Fruit fly (Drosophila melanogaster) whole organism, embryonic: Measurements from ENCODE around the gene Zwilch.

Experiments used
- Aef1 ChIP-seq: fragments of 200-800 bp; sonication (Bioruptor generic); IDR thresholded peaks from 3 replicates; pipeline ENCODE4 v1.3.6; 2022; ENCODE audit warnings: missing biosample characterization, missing genetic modification characterization
- Asciz ChIP-seq: fragments of 200-800 bp; sonication (Bioruptor generic); optimal IDR thresholded peaks from 2 replicates; lab custom pipeline; 2017; ENCODE audit warnings: missing biosample characterization, mild to moderate bottlenecking, missing genetic modification characterization, missing genetic modification reagents
- Atf3 ChIP-seq: fragments of 200-800 bp; sonication (Bioruptor generic); optimal IDR thresholded peaks from 3 replicates; lab custom pipeline; 2016; ENCODE audit warnings: missing biosample characterization, missing genetic modification characterization
- Atf6 ChIP-seq: fragments of 200-800 bp; sonication (Bioruptor generic); IDR thresholded peaks from 2 replicates; pipeline ENCODE4 v1.3.6; 2022; ENCODE audit warnings: missing biosample characterization, missing genetic modification characterization
- Awh ChIP-seq: fragments of 200-800 bp; sonication (Bioruptor generic); IDR thresholded peaks from 2 replicates; pipeline ENCODE4, ENCODE4 v1.3.6; 2022; ENCODE audit warnings: missing biosample characterization, missing genetic modification characterization
- CG10366 ChIP-seq: fragments of 200-800 bp; sonication (Bioruptor generic); IDR thresholded peaks from 2 replicates; pipeline ENCODE4 v1.3.6; 2022; ENCODE audit warnings: missing biosample characterization, missing genetic modification characterization
- CG10543 ChIP-seq: fragments of 200-800 bp; sonication (Bioruptor generic); optimal IDR thresholded peaks from 3 replicates; lab custom pipeline; 2017; ENCODE audit warnings: missing biosample characterization, mild to moderate bottlenecking, missing genetic modification characterization, moderate library complexity
- CG11398 ChIP-seq: fragments of 200-800 bp; sonication (Bioruptor generic); optimal IDR thresholded peaks from 2 replicates; lab custom pipeline; 2016; ENCODE audit warnings: missing biosample characterization, missing genetic modification characterization
- CG11504 ChIP-seq: fragments of 200-800 bp; sonication (Bioruptor generic); optimal IDR thresholded peaks from 3 replicates; lab custom pipeline; 2019; ENCODE audit warnings: missing biosample characterization, mild to moderate bottlenecking, missing genetic modification characterization, moderate library complexity
- CG11696 ChIP-seq: fragments of 200-800 bp; sonication (Bioruptor generic); IDR thresholded peaks from 2 replicates; pipeline ENCODE4 v1.3.6; 2022; ENCODE audit warnings: missing biosample characterization, missing genetic modification characterization
- CG12659 ChIP-seq: fragments of 200-800 bp; sonication (Bioruptor generic); optimal IDR thresholded peaks from 3 replicates; lab custom pipeline; 2017; ENCODE audit warnings: mild to moderate bottlenecking, missing biosample characterization, missing genetic modification reagents, missing genetic modification characterization
- CG13894 ChIP-seq: fragments of 200-800 bp; sonication (Bioruptor generic); optimal IDR thresholded peaks from 3 replicates; lab custom pipeline; 2018; ENCODE audit warnings: missing biosample characterization, mild to moderate bottlenecking, missing genetic modification characterization, moderate library complexity
- CG17802 ChIP-seq: fragments of 200-800 bp; sonication (Bioruptor generic); optimal IDR thresholded peaks from 2 replicates; lab custom pipeline; 2018; ENCODE audit warnings: missing biosample characterization, mild to moderate bottlenecking, missing genetic modification characterization, moderate library complexity
- CG2116 ChIP-seq: fragments of 200-800 bp; sonication (Bioruptor generic); optimal IDR thresholded peaks from 3 replicates; lab custom pipeline; 2018; ENCODE audit warnings: missing biosample characterization, mild to moderate bottlenecking, missing genetic modification characterization
- CG31365 ChIP-seq: fragments of 200-800 bp; sonication (Bioruptor generic); optimal IDR thresholded peaks from 2 replicates; lab custom pipeline; 2018; ENCODE audit warnings: missing biosample characterization, mild to moderate bottlenecking, missing genetic modification characterization
- CG4282 ChIP-seq: fragments of 200-800 bp; sonication (Bioruptor generic); optimal IDR thresholded peaks from 2 replicates; lab custom pipeline; 2016; ENCODE audit warnings: missing biosample characterization, missing genetic modification characterization
- CG4854 ChIP-seq: fragments of 200-800 bp; sonication (Bioruptor generic); optimal IDR thresholded peaks from 2 replicates; lab custom pipeline; 2016; ENCODE audit warnings: missing biosample characterization, missing genetic modification characterization, inconsistent platforms
- CG6254 ChIP-seq: fragments of 200-800 bp; sonication (Bioruptor generic); optimal IDR thresholded peaks from 3 replicates; lab custom pipeline; 2017; ENCODE audit warnings: mild to moderate bottlenecking, missing biosample characterization, missing genetic modification reagents, missing genetic modification characterization
- CG6272 ChIP-seq: fragments of 200-800 bp; sonication (Bioruptor generic); IDR thresholded peaks from 2 replicates; pipeline ENCODE4 v1.3.6; 2022; ENCODE audit warnings: missing biosample characterization, missing genetic modification characterization
- CG8478 ChIP-seq: fragments of >200 bp; optimal IDR thresholded peaks from 2 replicates; lab custom pipeline; 2018
- CG8944 ChIP-seq: fragments of 200-800 bp; sonication (Bioruptor generic); optimal IDR thresholded peaks from 3 replicates; lab custom pipeline; 2016; ENCODE audit warnings: missing biosample characterization, missing genetic modification characterization
- CG9727 ChIP-seq: fragments of 200-800 bp; sonication (Bioruptor generic); optimal IDR thresholded peaks from 3 replicates; lab custom pipeline; 2017; ENCODE audit warnings: missing biosample characterization, mild to moderate bottlenecking, missing genetic modification characterization
- CHES-1-like ChIP-seq: fragments of 200-800 bp; sonication (Bioruptor generic); optimal IDR thresholded peaks from 2 replicates; lab custom pipeline; 2016; ENCODE audit warnings: missing biosample characterization, missing genetic modification characterization
- D19A ChIP-seq: fragments of 200-800 bp; optimal IDR thresholded peaks from 3 replicates; lab custom pipeline; 2019; ENCODE audit warnings: missing biosample characterization, mild to moderate bottlenecking, missing genetic modification characterization, moderate library complexity
- Dp ChIP-seq: fragments of 200-800 bp; sonication (Bioruptor generic); optimal IDR thresholded peaks from 2 replicates; lab custom pipeline; 2018; ENCODE audit warnings: missing biosample characterization, mild to moderate bottlenecking, missing genetic modification characterization, moderate library complexity
- Gsc ChIP-seq: fragments of 200-800 bp; sonication (Bioruptor generic); IDR thresholded peaks from 2 replicates; pipeline ENCODE4 v1.3.6; 2022; ENCODE audit warnings: missing biosample characterization, missing genetic modification characterization
- Hsf ChIP-seq: fragments of 200-800 bp; sonication (Bioruptor generic); optimal IDR thresholded peaks from 3 replicates; lab custom pipeline; 2016; ENCODE audit warnings: missing biosample characterization, missing genetic modification characterization
- Trl ChIP-seq, 3 experiments: fragments of >200 bp in 2 of 3; fragments of 200-800 bp in 1 of 3; sonication (Bioruptor generic) in 1 of 3; optimal IDR thresholded peaks; 2 replicates in 1 of 3; 3 replicates in 2 of 3; lab custom pipeline; 2016 to 2017; ENCODE audit warnings: missing biosample characterization in 1 of 3, missing genetic modification characterization in 1 of 3
- al ChIP-seq: fragments of 200-800 bp; sonication (Bioruptor generic); IDR thresholded peaks from 2 replicates; pipeline ENCODE4 v1.3.6; 2022; ENCODE audit warnings: missing biosample characterization, missing genetic modification characterization
- ara ChIP-seq: fragments of 200-800 bp; sonication (Bioruptor generic); IDR thresholded peaks from 2 replicates; pipeline ENCODE4 v1.3.6; 2022; ENCODE audit warnings: missing biosample characterization, missing genetic modification characterization
- cg ChIP-seq: fragments of 200-800 bp; sonication (Bioruptor generic); optimal IDR thresholded peaks from 3 replicates; lab custom pipeline; 2019; ENCODE audit warnings: missing biosample characterization, mild to moderate bottlenecking, missing genetic modification characterization, moderate library complexity
- chm ChIP-seq: fragments of 200-800 bp; sonication (Bioruptor generic); IDR thresholded peaks from 2 replicates; pipeline ENCODE4 v1.3.6; 2022; ENCODE audit warnings: missing biosample characterization, missing genetic modification characterization
- crp ChIP-seq, 2 experiments: fragments of 200-800 bp; sonication (Bioruptor generic); optimal IDR thresholded peaks; 2 replicates in 1 of 2; 3 replicates in 1 of 2; lab custom pipeline; 2017; ENCODE audit warnings: missing biosample characterization in 2 of 2, missing genetic modification characterization in 2 of 2, mild to moderate bottlenecking in 1 of 2, moderate library complexity in 1 of 2
- da ChIP-seq: fragments of 200-800 bp; sonication (Bioruptor generic); optimal IDR thresholded peaks from 2 replicates; lab custom pipeline; 2016; ENCODE audit warnings: missing biosample characterization, missing genetic modification characterization
- danr ChIP-seq: fragments of 200-800 bp; sonication (Bioruptor generic); IDR thresholded peaks from 2 replicates; pipeline ENCODE4 v1.3.6; 2022; ENCODE audit warnings: missing biosample characterization, missing genetic modification characterization
- hb ChIP-seq: fragments of 200-800 bp; sonication (Bioruptor generic); IDR thresholded peaks from 3 replicates; pipeline ENCODE4 v1.3.6; 2022; ENCODE audit warnings: missing biosample characterization, missing genetic modification characterization; ENCODE audit not compliant: partially characterized antibody
- lmd ChIP-seq: fragments of 200-800 bp; sonication (Bioruptor generic); IDR thresholded peaks from 2 replicates; pipeline ENCODE4 v1.3.6; 2022; ENCODE audit warnings: missing biosample characterization, missing genetic modification characterization
- nmo ChIP-seq: fragments of 200-800 bp; sonication (Bioruptor generic); optimal IDR thresholded peaks from 2 replicates; lab custom pipeline; 2018; ENCODE audit warnings: missing biosample characterization, mild to moderate bottlenecking, missing genetic modification characterization, moderate library complexity
- pzg ChIP-seq: fragments of 200-800 bp; sonication (Bioruptor generic); optimal IDR thresholded peaks from 3 replicates; lab custom pipeline; 2018; ENCODE audit warnings: missing biosample characterization, mild to moderate bottlenecking, missing genetic modification characterization, moderate library complexity
- sc ChIP-seq, 3 experiments: fragments of >200 bp in 2 of 3; fragments of 200-800 bp in 1 of 3; sonication (Bioruptor generic) in 1 of 3; optimal IDR thresholded peaks; 2 replicates in 2 of 3; 3 replicates in 1 of 3; lab custom pipeline; 2017; ENCODE audit warnings: mild to moderate bottlenecking in 1 of 3, missing biosample characterization in 1 of 3, missing genetic modification characterization in 1 of 3, missing genetic modification reagents in 1 of 3
- schlank ChIP-seq: fragments of 200-800 bp; sonication (Bioruptor generic); optimal IDR thresholded peaks from 2 replicates; lab custom pipeline; 2018; ENCODE audit warnings: missing biosample characterization, mild to moderate bottlenecking, missing genetic modification characterization
- sens ChIP-seq: fragments of 200-800 bp; sonication (Bioruptor generic); peaks from one replicate; lab custom pipeline; 2016; ENCODE audit warnings: missing biosample characterization, missing genetic modification characterization
- sens-2 ChIP-seq: fragments of 200-800 bp; sonication (Bioruptor generic); IDR thresholded peaks from 2 replicates; pipeline ENCODE4 v1.3.6; 2022; ENCODE audit warnings: missing biosample characterization, missing genetic modification characterization
- sim ChIP-seq: fragments of 200-800 bp; sonication (Bioruptor generic); IDR thresholded peaks from 2 replicates; pipeline ENCODE4 v1.3.6; 2022; ENCODE audit warnings: missing biosample characterization, missing genetic modification characterization
- slbo ChIP-seq: fragments of 200-800 bp; sonication (Bioruptor generic); IDR thresholded peaks from 2 replicates; pipeline ENCODE4 v1.3.6; 2022; ENCODE audit warnings: missing biosample characterization, missing genetic modification characterization
- tll ChIP-seq, 2 experiments: fragments of 200-800 bp in 1 of 2; fragments of >200 bp in 1 of 2; sonication (Bioruptor generic) in 1 of 2; optimal IDR thresholded peaks; 2 replicates each; lab custom pipeline; 2017 to 2019; ENCODE audit warnings: missing biosample characterization in 2 of 2, missing genetic modification characterization in 2 of 2, mild to moderate bottlenecking in 1 of 2, moderate library complexity in 1 of 2
- vnd ChIP-seq: fragments of 200-800 bp; sonication (Bioruptor generic); IDR thresholded peaks from 3 replicates; pipeline ENCODE4 v1.3.6; 2022; ENCODE audit warnings: missing biosample characterization, missing genetic modification characterization; ENCODE audit not compliant: partially characterized antibody
- zfh2 ChIP-seq: fragments of 200-800 bp; sonication (Bioruptor generic); optimal IDR thresholded peaks from 2 replicates; lab custom pipeline; 2016; ENCODE audit warnings: missing biosample characterization, missing genetic modification characterization

The Zwilch gene

DNA sequence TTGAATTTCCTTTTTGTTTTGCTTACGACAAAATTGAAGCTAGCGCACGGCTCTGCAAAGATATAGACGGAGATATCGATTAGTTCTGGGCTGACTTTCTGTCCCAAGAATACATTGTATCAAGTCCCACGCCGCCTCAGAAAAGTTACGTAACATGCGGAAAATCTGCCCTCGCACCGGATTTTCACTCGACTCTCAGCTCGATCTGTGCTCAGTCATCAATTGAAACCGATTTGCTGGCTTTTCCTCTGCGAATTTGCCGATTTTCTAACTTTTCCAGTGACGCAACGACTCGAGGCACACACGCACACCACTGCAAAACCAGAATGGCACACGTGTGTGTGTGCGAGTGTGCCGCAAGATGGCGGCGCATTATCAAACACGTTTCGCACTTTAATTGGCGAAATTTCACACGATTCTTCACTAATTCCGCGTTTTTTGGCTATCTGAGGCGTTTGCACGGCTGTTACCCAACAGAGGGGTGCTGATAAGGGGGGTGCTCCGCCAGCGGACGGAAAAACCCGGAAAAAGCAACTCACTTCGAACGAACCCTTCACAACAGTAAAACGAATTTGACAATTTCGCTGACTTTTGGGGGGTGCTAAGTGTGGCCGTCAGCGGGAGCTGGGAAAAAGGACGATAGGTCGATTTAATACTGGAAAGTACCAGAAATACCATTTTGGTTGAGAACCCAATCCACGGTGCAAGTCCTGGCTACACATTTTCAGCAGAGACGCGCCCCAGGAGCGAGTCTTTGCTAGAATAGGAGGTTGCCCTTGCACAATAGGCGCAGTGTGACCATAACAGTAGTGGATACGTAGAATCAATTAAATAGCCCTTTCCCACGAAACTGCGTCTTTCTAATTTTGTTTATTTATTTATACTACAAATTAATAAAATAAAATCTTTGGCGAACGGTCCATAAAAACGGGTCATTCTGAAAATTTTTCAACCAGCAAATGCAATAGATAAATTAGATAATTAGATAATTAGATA lies 6.1 kb upstream of the Zwilch start, which contains the start of gene ATPsynC (continued):
- no peak for TF ChIP-seq al (GFP tag; lab: Robert Waterston, UW)
- no peak for TF ChIP-seq CG11696 (GFP tag; lab: Robert Waterston, UW)
- TF ChIP-seq Atf3 (GFP tag; lab: Kevin White, UChicago), result peak; percentile 22
- no peak for TF ChIP-seq Trl (optimal IDR thresholded peaks at IDR 0.05; lab: Kevin White, UChicago)
- TF ChIP-seq Trl (GFP tag; optimal IDR thresholded peaks at IDR 0.05; lab: Kevin White, UChicago), result no peak
- peak in 1 of 2 experiments; percentile 90 for TF ChIP-seq tll (GFP tag; optimal IDR thresholded peaks at IDR 0.05; lab: Kevin White, UChicago)
- peak; percentile 34; the same call in 1 of the 2 replicates for TF ChIP-seq CG6272 (GFP tag; lab: Robert Waterston, UW)
- TF ChIP-seq crp (GFP tag; optimal IDR thresholded peaks at IDR 0.05; lab: Kevin White, UChicago), result no peak
- TF ChIP-seq CG11504 (tag; lab: Kevin White, UChicago), result peak; percentile 20
- TF ChIP-seq vnd (GFP tag; lab: Robert Waterston, UW), result no peak
- no peak for TF ChIP-seq sc (optimal IDR thresholded peaks at IDR 0.05; lab: Kevin White, UChicago)
- TF ChIP-seq sc (GFP tag; optimal IDR thresholded peaks at IDR 0.05; lab: Kevin White, UChicago), result no peak
- TF ChIP-seq schlank (tag; lab: Kevin White, UChicago), result peak; percentile 20
- TF ChIP-seq CG10543 (GFP tag; lab: Kevin White, UChicago), result peak; percentile 76
- peak; percentile 83 for TF ChIP-seq sens (GFP tag; lab: Kevin White, UChicago)
- TF ChIP-seq CG11398 (GFP tag; lab: Kevin White, UChicago), result peak; percentile 61
- no peak for TF ChIP-seq CG10366 (GFP tag; lab: Robert Waterston, UW)
- peak; percentile 93 for TF ChIP-seq CG12659 (GFP tag; lab: Kevin White, UChicago)
- TF ChIP-seq pzg (GFP tag; lab: Kevin White, UChicago), result peak; percentile 100
- no peak for TF ChIP-seq hb
- no peak for TF ChIP-seq CHES-1-like (GFP tag; lab: Kevin White, UChicago)
- TF ChIP-seq sens-2 (GFP tag; lab: Robert Waterston, UW), result no peak
- TF ChIP-seq CG4282, result no peak
- peak; percentile 16 for TF ChIP-seq zfh2 (GFP tag; lab: Kevin White, UChicago)
- no peak for TF ChIP-seq Asciz (GFP tag; lab: Kevin White, UChicago)
- TF ChIP-seq CG2116 (GFP tag; lab: Kevin White, UChicago), result peak; percentile 51
- no peak for TF ChIP-seq chm
- TF ChIP-seq da (GFP tag; lab: Kevin White, UChicago), result no peak
- TF ChIP-seq ara (GFP tag; lab: Robert Waterston, UW), result no peak
- peak; percentile 89 for TF ChIP-seq cg
- peak; percentile 44 for TF ChIP-seq CG9727 (GFP tag; lab: Kevin White, UChicago)
- TF ChIP-seq Dp (GFP tag; lab: Kevin White, UChicago), result peak; percentile 56
- TF ChIP-seq CG6254 (GFP tag; lab: Kevin White, UChicago), result peak; percentile 49
- TF ChIP-seq CG13894 (tag; lab: Kevin White, UChicago), result peak; percentile 82
- TF ChIP-seq danr (GFP tag; lab: Robert Waterston, UW), result no peak
- TF ChIP-seq CG17802 (tag; lab: Kevin White, UChicago), result peak; percentile 78
- no peak for TF ChIP-seq Awh (GFP tag; lab: Robert Waterston, UW)
- peak; percentile 10 for TF ChIP-seq CG8944 (GFP tag; lab: Kevin White, UChicago)
- peak; percentile 5 for TF ChIP-seq CG4854 (GFP tag; lab: Kevin White, UChicago)
- peak; percentile 69 for TF ChIP-seq CG31365 (tag; lab: Kevin White, UChicago)
- no peak for TF ChIP-seq sim (GFP tag; lab: Robert Waterston, UW)
- peak; percentile 65 for TF ChIP-seq nmo (GFP tag; lab: Kevin White, UChicago)
- TF ChIP-seq D19A, result peak; percentile 11
- TF ChIP-seq Gsc (GFP tag; lab: Robert Waterston, UW), result no peak
- TF ChIP-seq lmd (GFP tag; lab: Robert Waterston, UW), result no peak
- TF ChIP-seq Atf6 (GFP tag; lab: Robert Waterston, UW), result no peak
- no peak for TF ChIP-seq slbo
- no peak for TF ChIP-seq Aef1 (GFP tag; lab: Robert Waterston, UW)
- TF ChIP-seq CG8478 (lab: Kevin White, UChicago), result no peak
- TF ChIP-seq Hsf (GFP tag; lab: Kevin White, UChicago), result peak; percentile 44
